Worm (Caenorhabditis elegans) whole organism, L4 larva: ENCODE results near the gene txbp-3.
A peak's percentile ranks its signal among the peaks of the same experiment; 100 is the strongest.

Experiments used
- D1046.2 ChIP-seq: fragments of 200-800 bp; sonication (Bioruptor generic); IDR thresholded peaks from 2 replicates; pipeline ENCODE4 v1.3.6; 2022; ENCODE audit warnings: missing genetic modification characterization, missing compliant biosample characterization
- F37D6.2 ChIP-seq: sonication (generic microtip); optimal IDR thresholded peaks from 2 replicates; lab custom pipeline; 2016; ENCODE audit warnings: mild to moderate bottlenecking, missing genetic modification characterization, missing compliant biosample characterization
- T26A8.4 ChIP-seq: fragments of 200-800 bp; sonication (Bioruptor generic); IDR thresholded peaks from 2 replicates; pipeline ENCODE4 v1.3.6; 2022; ENCODE audit warnings: missing genetic modification characterization, missing compliant biosample characterization
- Y105C5A.15 ChIP-seq: fragments of 200-800 bp; sonication (Bioruptor generic); IDR thresholded peaks from 2 replicates; pipeline ENCODE4 v1.3.6; 2022; ENCODE audit warnings: missing genetic modification characterization, missing compliant biosample characterization
- Y48G9A.11 ChIP-seq: fragments of 200-800 bp; sonication (Bioruptor generic); IDR thresholded peaks from 2 replicates; pipeline ENCODE4 v1.3.6; 2022; ENCODE audit warnings: missing genetic modification reagents, missing genetic modification characterization, missing compliant biosample characterization
- ZK546.5 ChIP-seq, 2 experiments: sonication (generic microtip); optimal IDR thresholded peaks; 2 replicates each; lab custom pipeline; 2017; ENCODE audit warnings: missing biosample characterization in 2 of 2, missing genetic modification characterization in 2 of 2
- aly-2 ChIP-seq: sonication (generic microtip); optimal IDR thresholded peaks from 2 replicates; lab custom pipeline; 2018; ENCODE audit warnings: missing biosample characterization, missing genetic modification characterization
- ama-1 ChIP-seq: fragments of 150-350 bp; optimal IDR thresholded peaks from 2 replicates; lab custom pipeline; 2014; ENCODE audit warnings: inconsistent platforms, mixed read lengths
- attf-4 ChIP-seq: sonication (generic microtip); optimal IDR thresholded peaks from 3 replicates; lab custom pipeline; 2017; ENCODE audit warnings: missing biosample characterization, missing genetic modification characterization
- ceh-32 ChIP-seq: sonication (generic microtip); optimal IDR thresholded peaks from 2 replicates; lab custom pipeline; 2016; ENCODE audit warnings: mild to moderate bottlenecking, missing genetic modification characterization, missing compliant biosample characterization; ENCODE audit not compliant: poor library complexity
- ceh-44 ChIP-seq: fragments of 200-800 bp; sonication (Bioruptor generic); IDR thresholded peaks from 2 replicates; pipeline ENCODE4 v1.3.6; 2022; ENCODE audit warnings: missing genetic modification reagents, missing genetic modification characterization, missing compliant biosample characterization
- ceh-82 ChIP-seq: sonication (generic microtip); optimal IDR thresholded peaks from 2 replicates; lab custom pipeline; 2017; ENCODE audit warnings: missing biosample characterization, missing genetic modification characterization
- cey-2 ChIP-seq: sonication (generic microtip); optimal IDR thresholded peaks from 3 replicates; lab custom pipeline; 2017; ENCODE audit warnings: missing genetic modification characterization, mild to moderate bottlenecking, missing compliant biosample characterization, antibody characterized with exemption, borderline replicate concordance; ENCODE audit not compliant: insufficient read depth
- daf-19 ChIP-seq: fragments of 200-800 bp; sonication (Bioruptor generic); conservative IDR thresholded peaks from 2 replicates; pipeline ENCODE4 v1.3.6; 2022; ENCODE audit warnings: missing genetic modification characterization, missing compliant biosample characterization
- dmd-6 ChIP-seq: fragments of 200-800 bp; sonication (Bioruptor generic); IDR thresholded peaks from 2 replicates; pipeline ENCODE4 v1.3.6; 2022; ENCODE audit warnings: missing genetic modification reagents, missing genetic modification characterization, missing compliant biosample characterization
- duxl-1 ChIP-seq: sonication (generic microtip); optimal IDR thresholded peaks from 2 replicates; lab custom pipeline; 2016; ENCODE audit warnings: mild to moderate bottlenecking, missing genetic modification characterization, moderate library complexity, missing compliant biosample characterization; ENCODE audit not compliant: poor library complexity
- egl-27 ChIP-seq: sonication (generic microtip); optimal IDR thresholded peaks from 3 replicates; lab custom pipeline; 2017; ENCODE audit warnings: missing biosample characterization, missing genetic modification reagents, missing genetic modification characterization
- fos-1 ChIP-seq: fragments of 150-350 bp; optimal IDR thresholded peaks from 2 replicates; lab custom pipeline; 2014; ENCODE audit warnings: missing biosample characterization, missing genetic modification characterization
- hif-1 ChIP-seq, 2 experiments: sonication (generic microtip); optimal IDR thresholded peaks; 2 replicates each; lab custom pipeline; 2016 to 2017; ENCODE audit warnings: missing compliant biosample characterization in 2 of 2, missing genetic modification characterization in 2 of 2, missing genetic modification reagents in 2 of 2, missing genotype in 2 of 2, mild to moderate bottlenecking in 1 of 2
- hlh-11 ChIP-seq: fragments of 200-800 bp; sonication (Bioruptor generic); optimal IDR thresholded peaks from 2 replicates; lab custom pipeline; 2018; ENCODE audit warnings: mild to moderate bottlenecking, missing genetic modification characterization, missing compliant biosample characterization
- jun-1 ChIP-seq: fragments of 150-350 bp; optimal IDR thresholded peaks from 2 replicates; lab custom pipeline; 2014; ENCODE audit warnings: missing biosample characterization, missing genetic modification reagents, missing genetic modification characterization
- lim-7 ChIP-seq: fragments of 200-800 bp; sonication (Bioruptor generic); IDR thresholded peaks from 2 replicates; pipeline ENCODE4 v1.3.6; 2022; ENCODE audit warnings: missing genetic modification characterization, missing compliant biosample characterization
- lin-13 ChIP-seq: fragments of 150-350 bp; optimal IDR thresholded peaks from 2 replicates; lab custom pipeline; 2014; ENCODE audit warnings: missing biosample characterization, missing genetic modification reagents, missing genetic modification characterization
- lin-15B ChIP-seq: fragments of 150-350 bp; sonication (generic microtip); optimal IDR thresholded peaks from 3 replicates; lab custom pipeline; 2014; ENCODE audit warnings: missing biosample characterization, missing genetic modification characterization
- lin-29 ChIP-seq: fragments of 200-800 bp; sonication (Bioruptor generic); IDR thresholded peaks from 2 replicates; pipeline ENCODE4 v1.3.6; 2022; ENCODE audit warnings: missing genetic modification reagents, missing genetic modification characterization, missing compliant biosample characterization
- lin-39 ChIP-seq: fragments of 150-350 bp; optimal IDR thresholded peaks from 2 replicates; lab custom pipeline; 2014; ENCODE audit warnings: missing biosample characterization, missing genetic modification reagents, missing genetic modification characterization
- mdl-1 ChIP-seq, 2 experiments: fragments of 150-350 bp in 1 of 2; sonication (generic microtip) in 1 of 2; optimal IDR thresholded peaks; 2 replicates each; lab custom pipeline; 2014 to 2017; ENCODE audit warnings: missing biosample characterization in 2 of 2, missing genetic modification characterization in 2 of 2
- mxl-2 ChIP-seq: fragments of 200-800 bp; sonication (Bioruptor generic); conservative IDR thresholded peaks from 2 replicates; pipeline ENCODE4 v1.3.6; 2022; ENCODE audit warnings: missing genetic modification reagents, missing genetic modification characterization, missing compliant biosample characterization
- nhr-11 ChIP-seq: fragments of 150-350 bp; optimal IDR thresholded peaks from 2 replicates; lab custom pipeline; 2014; ENCODE audit warnings: missing biosample characterization, missing genetic modification characterization
- nhr-111 ChIP-seq: fragments of 200-800 bp; sonication (Bioruptor generic); optimal IDR thresholded peaks from 2 replicates; lab custom pipeline; 2018; ENCODE audit warnings: mild to moderate bottlenecking, missing genetic modification characterization, missing compliant biosample characterization
- nhr-25 ChIP-seq: sonication (generic microtip); optimal IDR thresholded peaks from 2 replicates; lab custom pipeline; 2017; ENCODE audit warnings: missing genetic modification characterization, mild to moderate bottlenecking, missing compliant biosample characterization, antibody characterized with exemption, moderate library complexity, borderline replicate concordance; ENCODE audit not compliant: insufficient read depth
- nhr-41 ChIP-seq: fragments of 200-800 bp; sonication (Bioruptor generic); IDR thresholded peaks from 2 replicates; pipeline ENCODE4 v1.3.6; 2022; ENCODE audit warnings: missing genetic modification reagents, missing genetic modification characterization, missing compliant biosample characterization
- nhr-42 ChIP-seq: fragments of 200-800 bp; sonication (Bioruptor generic); IDR thresholded peaks from 2 replicates; pipeline ENCODE4 v1.3.6; 2022; ENCODE audit warnings: missing genetic modification characterization, missing compliant biosample characterization
- nhr-6 ChIP-seq: fragments of 150-350 bp; optimal IDR thresholded peaks from 2 replicates; lab custom pipeline; 2014; ENCODE audit warnings: missing biosample characterization, missing genetic modification characterization
- php-3 ChIP-seq: fragments of 200-800 bp; sonication (Bioruptor generic); IDR thresholded peaks from 2 replicates; pipeline ENCODE4 v1.3.6; 2022; ENCODE audit warnings: missing genetic modification reagents, missing genetic modification characterization, missing compliant biosample characterization
- pqm-1 ChIP-seq: sonication (generic microtip); optimal IDR thresholded peaks from 2 replicates; lab custom pipeline; 2017; ENCODE audit warnings: missing biosample characterization, missing genetic modification characterization
- sdz-12 ChIP-seq: fragments of 200-800 bp; sonication (Bioruptor generic); optimal IDR thresholded peaks from 2 replicates; lab custom pipeline; 2018; ENCODE audit warnings: mild to moderate bottlenecking, missing genetic modification characterization, missing compliant biosample characterization
- set-16 ChIP-seq: fragments of 200-800 bp; sonication (Bioruptor generic); IDR thresholded peaks from 2 replicates; pipeline ENCODE4 v1.3.6; 2022; ENCODE audit warnings: missing genetic modification reagents, missing genetic modification characterization, missing compliant biosample characterization
- skn-1 ChIP-seq: fragments of 150-350 bp; optimal IDR thresholded peaks from 2 replicates; lab custom pipeline; 2014; ENCODE audit warnings: missing biosample characterization, missing genetic modification characterization
- snpc-1.2 ChIP-seq: fragments of 200-800 bp; sonication (Bioruptor generic); IDR thresholded peaks from 2 replicates; pipeline ENCODE4 v1.3.6; 2022; ENCODE audit warnings: missing genetic modification reagents, missing genetic modification characterization, missing compliant biosample characterization
- spr-1 ChIP-seq: sonication (generic microtip); optimal IDR thresholded peaks from 2 replicates; lab custom pipeline; 2016; ENCODE audit warnings: mild to moderate bottlenecking, missing genetic modification characterization, missing compliant biosample characterization
- spr-3 ChIP-seq: fragments of 200-800 bp; sonication (Bioruptor generic); optimal IDR thresholded peaks from 2 replicates; lab custom pipeline; 2018; ENCODE audit warnings: mild to moderate bottlenecking, missing genetic modification characterization, missing compliant biosample characterization
- tra-1 ChIP-seq: fragments of 200-800 bp; sonication (Bioruptor generic); IDR thresholded peaks from 2 replicates; pipeline ENCODE4 v1.3.6; 2022; ENCODE audit warnings: missing genetic modification reagents, missing genetic modification characterization, missing compliant biosample characterization
- unc-130 ChIP-seq: sonication (generic microtip); optimal IDR thresholded peaks from 2 replicates; lab custom pipeline; 2016; ENCODE audit warnings: missing genetic modification reagents, missing genetic modification characterization, missing compliant biosample characterization
- unc-39 ChIP-seq: sonication (generic microtip); optimal IDR thresholded peaks from 2 replicates; lab custom pipeline; 2017; ENCODE audit warnings: missing biosample characterization, missing genetic modification characterization
- unc-62 ChIP-seq, 3 experiments: fragments of 150-350 bp in 1 of 3; sonication (generic microtip); optimal IDR thresholded peaks in 2 of 3; peaks in 1 of 3; 1 replicate in 1 of 3; 2 replicates in 2 of 3; lab custom pipeline; 2014 to 2017; ENCODE audit warnings: missing biosample characterization in 3 of 3, missing genetic modification characterization in 3 of 3, missing genetic modification reagents in 3 of 3, missing genotype in 1 of 3
- zfp-2 ChIP-seq: sonication (generic microtip); optimal IDR thresholded peaks from 2 replicates; lab custom pipeline; 2016; ENCODE audit warnings: mild to moderate bottlenecking, missing genetic modification characterization, missing compliant biosample characterization
- ztf-7 ChIP-seq: fragments of 150-350 bp; optimal IDR thresholded peaks from 2 replicates; lab custom pipeline; 2014; ENCODE audit warnings: missing biosample characterization, missing genetic modification characterization

The txbp-3 gene

ce11 chrIII:5017550-5017949, 29.7 kb downstream of the txbp-3 start, which contains the start of gene larp-1:
Gene larp-1, minus strand, starts transcription at chrIII:5017650.
- no peak for TF ChIP-seq ztf-7 (tag; lab: Kevin White, UChicago)
- no peak for TF ChIP-seq lin-15B (tag; lab: Kevin White, UChicago)
- no peak for TF ChIP-seq ZK546.5 (tag; optimal IDR thresholded peaks at IDR 0.05; lab: Kevin White, UChicago)
- no peak for TF ChIP-seq ceh-44 (GFP tag; lab: Robert Waterston, UW)
- no peak for TF ChIP-seq Y48G9A.11 (GFP tag; lab: Robert Waterston, UW)
- no peak for TF ChIP-seq nhr-111 (GFP tag; lab: Kevin White, UChicago)
- no peak for TF ChIP-seq unc-62 (GFP tag; optimal IDR thresholded peaks at IDR 0.05 in 1 of 2; lab: Kevin White, UChicago)
- TF ChIP-seq unc-62 (tag; optimal IDR thresholded peaks at IDR 0.05; lab: Kevin White, UChicago) = no peak
- no peak for TF ChIP-seq lim-7 (GFP tag; lab: Robert Waterston, UW)
- no peak for TF ChIP-seq lin-13
- TF ChIP-seq nhr-11 = no peak

- TF ChIP-seq hif-1 (tag; optimal IDR thresholded peaks at IDR 0.05; lab: Kevin White, UChicago) (peak in 1 of 2 experiments; percentile 73), F37D6.2 (tag; lab: Kevin White, UChicago) (peak; percentile 85), ZK546.5 (tag; optimal IDR thresholded peaks at IDR 0.05; lab: Kevin White, UChicago) (no peak), aly-2 (tag; lab: Kevin White, UChicago) (no peak), nhr-42 (no peak), duxl-1 (tag; lab: Kevin White, UChicago) (no peak), unc-62 (GFP tag; optimal IDR thresholded peaks at IDR 0.05 in 1 of 2; lab: Kevin White, UChicago) (peak in 1 of 2 experiments; percentile 99), unc-62 (tag; optimal IDR thresholded peaks at IDR 0.05; lab: Kevin White, UChicago) (no peak), Y105C5A.15 (GFP tag; lab: Robert Waterston, UW) (no peak), jun-1 (tag; lab: Kevin White, UChicago) (no peak), dmd-6 (GFP tag; lab: Robert Waterston, UW) (peak; percentile 64), snpc-1.2 (no peak), cey-2 (tag; lab: Kevin White, UChicago) (peak; percentile 28), set-16 (GFP tag; lab: Robert Waterston, UW) (peak; percentile 77), ceh-32 (no peak), ztf-7 (tag; lab: Kevin White, UChicago) (peak; percentile 79), fos-1 (tag; lab: Kevin White, UChicago) (no peak), unc-39 (tag; lab: Kevin White, UChicago) (no peak), sdz-12 (no peak), nhr-111 (GFP tag; lab: Kevin White, UChicago) (no peak), Y48G9A.11 (GFP tag; lab: Robert Waterston, UW) (no peak), php-3 (GFP tag; lab: Robert Waterston, UW) (peak; percentile 71; the same call in 1 of the 2 replicates), mdl-1 (tag; optimal IDR thresholded peaks at IDR 0.05; lab: Kevin White, UChicago) (peak; percentile 42 to 78), egl-27 (tag; lab: Kevin White, UChicago) (no peak), unc-130 (GFP tag; lab: Kevin White, UChicago) (no peak), ama-1 (lab: Kevin White, UChicago) (no peak), ceh-82 (tag; lab: Kevin White, UChicago) (no peak), spr-1 (tag; lab: Kevin White, UChicago) (peak; percentile 54), hlh-11 (tag; lab: Kevin White, UChicago) (peak; percentile 94), nhr-41 (no peak), mxl-2 (GFP tag; lab: Robert Waterston, UW) (no peak), skn-1 (tag; lab: Kevin White, UChicago) (no peak), T26A8.4 (peak; percentile 75), tra-1 (GFP tag; lab: Robert Waterston, UW) (0 out of 2 replicates have a peak, but pooled peaks have one; percentile 34), lin-39 (no peak), D1046.2 (GFP tag; lab: Robert Waterston, UW) (no peak), daf-19 (GFP tag; lab: Robert Waterston, UW) (no peak), lin-29 (GFP tag; lab: Robert Waterston, UW) (no peak), zfp-2 (tag; lab: Kevin White, UChicago) (no peak), nhr-25 (tag; lab: Kevin White, UChicago) (peak; percentile 62), attf-4 (tag; lab: Kevin White, UChicago) (no peak), pqm-1 (tag; lab: Kevin White, UChicago) (no peak), nhr-6 (tag; lab: Kevin White, UChicago) (peak; percentile 65), spr-3 (GFP tag; lab: Kevin White, UChicago) (no peak)
These were observed 33.3 kb downstream of the txbp-3 start for ce11 chrIII:5013915-5014346.
